Worm (Caenorhabditis elegans) whole organism, early embryonic: ENCODE measurements around the gene str-83.

Experiments
- F13C5.2 ChIP-seq: sonication (generic microtip); optimal IDR thresholded peaks from 2 replicates; lab custom pipeline; 2017; ENCODE audit warnings: mild to moderate bottlenecking, missing genetic modification characterization, inconsistent platforms, missing compliant biosample characterization
- aly-1 ChIP-seq: sonication (generic microtip); optimal IDR thresholded peaks from 2 replicates; lab custom pipeline; 2016; ENCODE audit warnings: missing genetic modification characterization, missing compliant biosample characterization
- ama-1 ChIP-seq: fragments of 150-350 bp; optimal IDR thresholded peaks from 2 replicates; lab custom pipeline; 2014
- ceh-13 ChIP-seq: fragments of 200-800 bp; sonication (Bioruptor generic); optimal IDR thresholded peaks from 2 replicates; lab custom pipeline; 2018; ENCODE audit warnings: mild to moderate bottlenecking, missing genetic modification characterization, missing compliant biosample characterization
- ceh-36 ChIP-seq: sonication (generic microtip); optimal IDR thresholded peaks from 2 replicates; lab custom pipeline; 2016; ENCODE audit warnings: missing genetic modification characterization, inconsistent platforms, missing compliant biosample characterization
- flt-1 ChIP-seq: fragments of 200-800 bp; sonication (Bioruptor generic); IDR thresholded peaks from 2 replicates; pipeline ENCODE4 v1.3.6; 2022; ENCODE audit warnings: missing genetic modification characterization, missing compliant biosample characterization
- hnd-1 ChIP-seq: sonication (generic microtip); optimal IDR thresholded peaks from 2 replicates; lab custom pipeline; 2016; ENCODE audit warnings: missing genetic modification characterization, missing compliant biosample characterization

- no peak for TF ChIP-seq aly-1 (tag; lab: Kevin White, UChicago)
- TF ChIP-seq flt-1 (GFP tag; lab: Robert Waterston, UW), result no peak
- no peak for TF ChIP-seq ama-1 (lab: Kevin White, UChicago)
- no peak for TF ChIP-seq ceh-36 (tag; lab: Kevin White, UChicago)
- TF ChIP-seq F13C5.2 (tag; lab: Kevin White, UChicago), result no peak
- no peak for TF ChIP-seq hnd-1
- TF ChIP-seq ceh-13 (GFP tag; lab: Kevin White, UChicago), result no peak
These were observed 2.7 kb upstream of the str-83 start, which contains the start of gene str-82 for ce11 chrV:3974361-3974760.
